Worm (Caenorhabditis elegans) whole organism, early embryonic: ENCODE data around the gene C06C6.7.

Experiments used
- aly-1 ChIP-seq: sonication (generic microtip); optimal IDR thresholded peaks from 2 replicates; lab custom pipeline; 2016; ENCODE audit warnings: missing genetic modification characterization, missing compliant biosample characterization
- ets-7 ChIP-seq: sonication (generic microtip); optimal IDR thresholded peaks from 2 replicates; lab custom pipeline; 2016; ENCODE audit warnings: missing genotype, missing genetic modification characterization, missing compliant biosample characterization
- flt-1 ChIP-seq: fragments of 200-800 bp; sonication (Bioruptor generic); IDR thresholded peaks from 2 replicates; pipeline ENCODE4 v1.3.6; 2022; ENCODE audit warnings: missing genetic modification characterization, missing compliant biosample characterization
- hmg-4 ChIP-seq: fragments of 200-800 bp; sonication (Bioruptor generic); optimal IDR thresholded peaks from 2 replicates; lab custom pipeline; 2018; ENCODE audit warnings: mild to moderate bottlenecking, missing genetic modification characterization, missing compliant biosample characterization
- tbx-11 ChIP-seq: fragments of 200-800 bp; sonication (Bioruptor generic); IDR thresholded peaks from 2 replicates; pipeline ENCODE4 v1.3.6; 2022; ENCODE audit warnings: missing genetic modification characterization, missing compliant biosample characterization

- no peak for TF ChIP-seq tbx-11 (GFP tag; lab: Robert Waterston, UW)
- no peak for TF ChIP-seq flt-1 (GFP tag; lab: Robert Waterston, UW)
- TF ChIP-seq aly-1 (tag; lab: Kevin White, UChicago) = no peak
- no peak for TF ChIP-seq ets-7 (tag; lab: Kevin White, UChicago)
- TF ChIP-seq hmg-4 (GFP tag; lab: Kevin White, UChicago) = no peak
Observed at ce11 chrV:16016977-16017376, 25.0 kb downstream of the C06C6.7 start.
